Fruit fly (Drosophila melanogaster): ENCODE data around the gene CG11619.
A peak's percentile ranks its signal among the peaks of the same experiment; 100 is the strongest.

CG11619 gene

dm6 chr3L:19000413-19000812, 12.3 kb upstream of the CG11619 start, which contains the start of gene CG3808 (continued):
- peak; percentile 64 for TF ChIP-seq CG17829 (tag; optimal IDR thresholded peaks at IDR 0.05)
- TF ChIP-seq CG15696 (tag; optimal IDR thresholded peaks at IDR 0.05), result no peak
- TF ChIP-seq gsb (GFP tag; IDR thresholded peaks at IDR 0.05), result no peak
- TF ChIP-seq cato (GFP tag; optimal IDR thresholded peaks at IDR 0.05; ENCODE audit: borderline replicate concordance), result no peak
- no peak for TF ChIP-seq CG5180 (GFP tag; optimal IDR thresholded peaks at IDR 0.05)
- no peak for TF ChIP-seq stc (GFP tag; IDR thresholded peaks at IDR 0.05)
- peak; percentile 14 for TF ChIP-seq Bteb2 (GFP tag; optimal IDR thresholded peaks at IDR 0.05)
- TF ChIP-seq pfk (GFP tag; optimal IDR thresholded peaks at IDR 0.05), result no peak
- peak; percentile 47 for TF ChIP-seq Side (GFP tag; optimal IDR thresholded peaks at IDR 0.05)
- no peak for TF ChIP-seq Hey (tag; optimal IDR thresholded peaks at IDR 0.05)
- no peak for TF ChIP-seq CG5245 (GFP tag; optimal IDR thresholded peaks at IDR 0.05)
- no peak; the same call in 3 of the 4 replicates for TF ChIP-seq Gug (GFP tag; IDR thresholded peaks at IDR 0.05)
- no peak for TF ChIP-seq CG16815 (GFP tag; optimal IDR thresholded peaks at IDR 0.05)
- TF ChIP-seq p53 (GFP tag; optimal IDR thresholded peaks at IDR 0.05), result peak; percentile 67
- TF ChIP-seq CG17361 (GFP tag; IDR thresholded peaks at IDR 0.05), result 0 out of 3 replicates have a peak, but pooled peaks have one; percentile 27
- no peak for TF ChIP-seq CG3281 (GFP tag; optimal IDR thresholded peaks at IDR 0.05)
- no peak for TF ChIP-seq Six4 (GFP tag; optimal IDR thresholded peaks at IDR 0.05)
- TF ChIP-seq CG14441 (GFP tag; IDR thresholded peaks at IDR 0.05), result peak; percentile 38; the same call in 1 of the 2 replicates
- no peak; the same call in 2 of the 3 replicates for TF ChIP-seq CG16813 (GFP tag; IDR thresholded peaks at IDR 0.05; ENCODE audit: partially characterized antibody)
- TF ChIP-seq HLH54F (GFP tag; optimal IDR thresholded peaks at IDR 0.05), result peak; percentile 8
- peak; percentile 21 for TF ChIP-seq Usf (GFP tag; optimal IDR thresholded peaks at IDR 0.05)
- no peak for TF ChIP-seq cg (GFP tag; optimal IDR thresholded peaks at IDR 0.05)
- no peak for TF ChIP-seq klu (GFP tag; IDR thresholded peaks at IDR 0.05)
- no peak for TF ChIP-seq bigmax (GFP tag; optimal IDR thresholded peaks at IDR 0.05)
- peak; percentile 34 for TF ChIP-seq gcm (GFP tag; optimal IDR thresholded peaks at IDR 0.05)
- no peak for TF ChIP-seq MTF-1 (GFP tag; optimal IDR thresholded peaks at IDR 0.05; ENCODE audit: borderline replicate concordance)
- TF ChIP-seq CG15479 (GFP tag; optimal IDR thresholded peaks at IDR 0.05), result no peak
- TF ChIP-seq CG4854 (GFP tag; optimal IDR thresholded peaks at IDR 0.05), result peak; percentile 19

DNA sequence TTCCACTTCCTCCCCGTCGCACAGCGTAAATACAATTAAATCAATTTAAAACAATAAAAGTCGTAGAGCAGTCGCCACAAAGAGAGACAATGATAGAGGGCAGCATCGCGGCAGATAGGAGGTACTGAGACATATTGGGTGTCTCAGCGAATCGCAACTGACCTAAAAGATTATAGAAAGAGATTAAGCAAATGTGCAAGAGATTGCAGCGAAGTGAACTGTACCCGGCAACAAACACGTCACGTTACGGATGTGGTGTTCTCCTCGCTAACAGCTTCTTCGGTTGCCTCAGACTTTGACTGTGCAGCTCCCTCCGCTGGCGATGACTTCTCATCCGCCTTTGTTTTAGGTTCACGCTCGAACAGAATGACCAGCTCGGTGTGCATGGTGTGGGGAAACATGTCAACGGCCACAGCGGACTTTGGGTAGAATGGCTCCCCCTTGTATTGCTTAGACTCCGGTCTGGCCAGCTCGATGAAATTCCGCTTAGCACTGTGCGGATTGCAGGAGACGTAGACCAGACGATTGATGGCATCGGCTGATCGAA, 10.2 kb upstream of the CG11619 start:
- TF ChIP-seq CG13775 (GFP tag; optimal IDR thresholded peaks at IDR 0.05) (no peak), CG15696 (tag; optimal IDR thresholded peaks at IDR 0.05) (no peak), CG16813 (GFP tag; IDR thresholded peaks at IDR 0.05; ENCODE audit: partially characterized antibody) (no peak), chinmo (GFP tag; IDR thresholded peaks at IDR 0.05; ENCODE audit: partially characterized antibody) (0 out of 4 replicates have a peak, but pooled peaks have one; percentile 45), cwo (GFP tag; optimal IDR thresholded peaks at IDR 0.05) (peak; percentile 25), CG8478 (optimal IDR thresholded peaks at IDR 0.05) (no peak), Eip74EF (GFP tag; optimal IDR thresholded peaks at IDR 0.05) (peak in 1 of 2 experiments; percentile 89), D19B (GFP tag; optimal IDR thresholded peaks at IDR 0.05) (no peak), kni (GFP tag; optimal IDR thresholded peaks at IDR 0.05) (no peak), nau (GFP tag; optimal IDR thresholded peaks at IDR 0.05) (no peak), nom (GFP tag; optimal IDR thresholded peaks at IDR 0.05) (peak; percentile 19), CG4820 (GFP tag; optimal IDR thresholded peaks at IDR 0.05) (no peak), gsb-n (tag; optimal IDR thresholded peaks at IDR 0.05) (no peak), trem (tag; optimal IDR thresholded peaks at IDR 0.05) (no peak), Abd-B (GFP tag; optimal IDR thresholded peaks at IDR 0.05) (no peak), her (GFP tag; optimal IDR thresholded peaks at IDR 0.05) (no peak), Lhr (GFP tag; optimal IDR thresholded peaks at IDR 0.05) (no peak), slbo (GFP tag; IDR thresholded peaks at IDR 0.05) (no peak), ap (GFP tag; IDR thresholded peaks at IDR 0.05) (no peak), eyg (GFP tag; optimal IDR thresholded peaks at IDR 0.05) (no peak), Nf-YC (tag; optimal IDR thresholded peaks at IDR 0.05) (no peak), sug (tag; optimal IDR thresholded peaks at IDR 0.05) (peak; percentile 7), insv (GFP tag; optimal IDR thresholded peaks at IDR 0.05) (no peak), abd-A (tag; optimal IDR thresholded peaks at IDR 0.05) (no peak)
